Fruit fly (Drosophila melanogaster) whole organism, embryonic: ENCODE measurements around the gene CG31777.

Experiments used
- CG10431 ChIP-seq: fragments of 200-800 bp; sonication (Bioruptor generic); optimal IDR thresholded peaks from 3 replicates; lab custom pipeline; 2018; ENCODE audit warnings: missing biosample characterization, mild to moderate bottlenecking, missing genetic modification characterization
- CG11247 ChIP-seq: fragments of 200-800 bp; sonication (Bioruptor generic); IDR thresholded peaks from 2 replicates; pipeline ENCODE4 v1.3.6; 2022; ENCODE audit warnings: missing biosample characterization, missing genetic modification characterization
- CG12299 ChIP-seq: fragments of 200-800 bp; sonication (Bioruptor generic); optimal IDR thresholded peaks from 2 replicates; lab custom pipeline; 2018; ENCODE audit warnings: missing biosample characterization, mild to moderate bottlenecking, missing genetic modification characterization
- CG12744 ChIP-seq: fragments of 200-800 bp; sonication (Bioruptor generic); optimal IDR thresholded peaks from 2 replicates; lab custom pipeline; 2016; ENCODE audit warnings: missing biosample characterization, missing genetic modification characterization
- CG15073 ChIP-seq: fragments of 200-800 bp; sonication (Bioruptor generic); optimal IDR thresholded peaks from 2 replicates; lab custom pipeline; 2016; ENCODE audit warnings: missing biosample characterization, missing genetic modification characterization
- CG17568 ChIP-seq: fragments of 200-800 bp; sonication (Bioruptor generic); optimal IDR thresholded peaks from 2 replicates; lab custom pipeline; 2018; ENCODE audit warnings: missing biosample characterization, mild to moderate bottlenecking, missing genetic modification characterization, moderate library complexity
- CG2712 ChIP-seq: fragments of 200-800 bp; optimal IDR thresholded peaks from 3 replicates; lab custom pipeline; 2019; ENCODE audit warnings: missing biosample characterization, mild to moderate bottlenecking, missing genetic modification characterization, moderate library complexity
- CG30403 ChIP-seq: fragments of 200-800 bp; sonication (Bioruptor generic); optimal IDR thresholded peaks from 3 replicates; lab custom pipeline; 2016; ENCODE audit warnings: missing biosample characterization, missing genetic modification characterization
- CG32532 ChIP-seq: fragments of 200-800 bp; sonication (Bioruptor generic); IDR thresholded peaks from 2 replicates; pipeline ENCODE4 v1.3.6; 2022; ENCODE audit warnings: missing biosample characterization, missing genetic modification characterization
- CG33213 ChIP-seq: fragments of 200-800 bp; sonication (Bioruptor generic); optimal IDR thresholded peaks from 3 replicates; lab custom pipeline; 2016; ENCODE audit warnings: missing biosample characterization, missing genetic modification characterization
- CG3838 ChIP-seq: fragments of 200-800 bp; sonication (Bioruptor generic); optimal IDR thresholded peaks from 3 replicates; lab custom pipeline; 2016; ENCODE audit warnings: missing biosample characterization, missing genetic modification characterization
- CG43689 ChIP-seq: fragments of 200-800 bp; sonication (Bioruptor generic); IDR thresholded peaks from 2 replicates; pipeline ENCODE4 v1.3.6; 2022; ENCODE audit warnings: missing biosample characterization, missing genetic modification characterization
- CG4424 ChIP-seq: fragments of 200-800 bp; sonication (Bioruptor generic); optimal IDR thresholded peaks from 3 replicates; lab custom pipeline; 2016; ENCODE audit warnings: missing biosample characterization, missing genetic modification characterization
- CG4617 ChIP-seq: fragments of 200-800 bp; sonication (Bioruptor generic); optimal IDR thresholded peaks from 3 replicates; lab custom pipeline; 2016; ENCODE audit warnings: missing biosample characterization, missing genetic modification characterization, borderline replicate concordance
- CG4854 ChIP-seq: fragments of 200-800 bp; sonication (Bioruptor generic); optimal IDR thresholded peaks from 2 replicates; lab custom pipeline; 2016; ENCODE audit warnings: missing biosample characterization, missing genetic modification characterization, inconsistent platforms
- CG6254 ChIP-seq: fragments of 200-800 bp; sonication (Bioruptor generic); optimal IDR thresholded peaks from 3 replicates; lab custom pipeline; 2017; ENCODE audit warnings: mild to moderate bottlenecking, missing biosample characterization, missing genetic modification reagents, missing genetic modification characterization
- CG6765 ChIP-seq: fragments of 200-800 bp; sonication (Bioruptor generic); optimal IDR thresholded peaks from 3 replicates; lab custom pipeline; 2017; ENCODE audit warnings: missing biosample characterization, mild to moderate bottlenecking, missing genetic modification characterization
- CG7372 ChIP-seq: fragments of 200-800 bp; sonication (Bioruptor generic); IDR thresholded peaks from 2 replicates; pipeline ENCODE4 v1.3.6; 2022; ENCODE audit warnings: missing biosample characterization, missing genetic modification characterization
- CG7839 ChIP-seq: fragments of 200-800 bp; sonication (Bioruptor generic); optimal IDR thresholded peaks from 3 replicates; lab custom pipeline; 2018; ENCODE audit warnings: missing biosample characterization, mild to moderate bottlenecking, missing genetic modification characterization, moderate library complexity
- CG8765 ChIP-seq: fragments of 200-800 bp; sonication (Bioruptor generic); IDR thresholded peaks from 2 replicates; pipeline ENCODE4 v1.3.6; 2022; ENCODE audit warnings: missing biosample characterization, missing genetic modification characterization
- CG8924 ChIP-seq: fragments of 200-800 bp; optimal IDR thresholded peaks from 3 replicates; lab custom pipeline; 2019; ENCODE audit warnings: missing biosample characterization, mild to moderate bottlenecking, missing genetic modification characterization, moderate library complexity
- CkIIα-i1 ChIP-seq: fragments of 200-800 bp; sonication (Bioruptor generic); IDR thresholded peaks from 2 replicates; pipeline ENCODE4 v1.3.6; 2022; ENCODE audit warnings: missing biosample characterization, missing genetic modification characterization
- Ets97D ChIP-seq: fragments of 200-800 bp; sonication (Bioruptor generic); optimal IDR thresholded peaks from 3 replicates; lab custom pipeline; 2016; ENCODE audit warnings: missing biosample characterization, missing genetic modification characterization
- HmgZ ChIP-seq: fragments of 200-800 bp; sonication (Bioruptor generic); optimal IDR thresholded peaks from 2 replicates; lab custom pipeline; 2018; ENCODE audit warnings: missing biosample characterization, mild to moderate bottlenecking, missing genetic modification characterization
- Hsf ChIP-seq: fragments of 200-800 bp; sonication (Bioruptor generic); optimal IDR thresholded peaks from 3 replicates; lab custom pipeline; 2016; ENCODE audit warnings: missing biosample characterization, missing genetic modification characterization
- MESR4 ChIP-seq: fragments of 200-800 bp; sonication (Bioruptor generic); optimal IDR thresholded peaks from 2 replicates; lab custom pipeline; 2018; ENCODE audit warnings: missing biosample characterization, mild to moderate bottlenecking, missing genetic modification characterization, moderate library complexity
- Mad ChIP-seq: fragments of 200-800 bp; sonication (Bioruptor generic); optimal IDR thresholded peaks from 2 replicates; lab custom pipeline; 2016; ENCODE audit warnings: missing biosample characterization, missing genetic modification characterization
- Myb ChIP-seq: fragments of 200-800 bp; sonication (Bioruptor generic); optimal IDR thresholded peaks from 2 replicates; lab custom pipeline; 2016; ENCODE audit warnings: missing biosample characterization, missing genetic modification characterization
- NfI ChIP-seq: fragments of 200-800 bp; sonication (Bioruptor generic); optimal IDR thresholded peaks from 3 replicates; lab custom pipeline; 2018; ENCODE audit warnings: missing biosample characterization, mild to moderate bottlenecking, missing genetic modification characterization, moderate library complexity
- Sox100B ChIP-seq: fragments of 200-800 bp; sonication (Bioruptor generic); optimal IDR thresholded peaks from 3 replicates; lab custom pipeline; 2018; ENCODE audit warnings: missing biosample characterization, mild to moderate bottlenecking, missing genetic modification characterization
- Sox102F ChIP-seq: fragments of 200-800 bp; sonication (Bioruptor generic); optimal IDR thresholded peaks from 2 replicates; lab custom pipeline; 2018; ENCODE audit warnings: missing biosample characterization, mild to moderate bottlenecking, missing genetic modification characterization, moderate library complexity
- ac ChIP-seq: fragments of 200-800 bp; sonication (Bioruptor generic); optimal IDR thresholded peaks from 3 replicates; lab custom pipeline; 2017; ENCODE audit warnings: missing biosample characterization, mild to moderate bottlenecking, missing genetic modification characterization
- btn ChIP-seq: fragments of 200-800 bp; sonication (Bioruptor generic); optimal IDR thresholded peaks from 2 replicates; lab custom pipeline; 2016; ENCODE audit warnings: missing biosample characterization, missing genetic modification characterization
- chif ChIP-seq, 2 experiments: fragments of 200-800 bp; sonication (Bioruptor generic); optimal IDR thresholded peaks; 3 replicates each; lab custom pipeline; 2016; ENCODE audit warnings: missing biosample characterization in 2 of 2, missing genetic modification characterization in 2 of 2
- chm ChIP-seq: fragments of 200-800 bp; sonication (Bioruptor generic); IDR thresholded peaks from 2 replicates; pipeline ENCODE4 v1.3.6; 2022; ENCODE audit warnings: missing biosample characterization, missing genetic modification characterization
- crc ChIP-seq: fragments of 200-800 bp; sonication (Bioruptor generic); optimal IDR thresholded peaks from 2 replicates; lab custom pipeline; 2016; ENCODE audit warnings: missing biosample characterization, missing genetic modification characterization
- dm ChIP-seq: fragments of 200-800 bp; sonication (Bioruptor generic); optimal IDR thresholded peaks from 3 replicates; lab custom pipeline; 2016; ENCODE audit warnings: missing biosample characterization, missing genetic modification characterization
- gcm2 ChIP-seq: fragments of 200-800 bp; sonication (Bioruptor generic); optimal IDR thresholded peaks from 2 replicates; lab custom pipeline; 2016; ENCODE audit warnings: missing biosample characterization, missing genetic modification characterization
- gfzf ChIP-seq: fragments of 200-800 bp; sonication (Bioruptor generic); optimal IDR thresholded peaks from 2 replicates; lab custom pipeline; 2016; ENCODE audit warnings: missing biosample characterization, mild to moderate bottlenecking, missing genetic modification characterization, moderate library complexity
- hkb ChIP-seq, 2 experiments: fragments of 200-800 bp in 1 of 2; fragments of >200 bp in 1 of 2; sonication (Bioruptor generic) in 1 of 2; IDR thresholded peaks in 1 of 2; optimal IDR thresholded peaks in 1 of 2; 2 replicates each; pipeline versions ENCODE4 v1.3.6 to Lab custom; 2017 to 2022; ENCODE audit warnings: missing biosample characterization in 1 of 2, missing genetic modification characterization in 1 of 2
- insv ChIP-seq, 2 experiments: fragments of 200-800 bp; sonication (Bioruptor generic); optimal IDR thresholded peaks; 3 replicates each; lab custom pipeline; 2016 to 2018; ENCODE audit warnings: missing biosample characterization in 2 of 2, missing genetic modification characterization in 2 of 2
- kay ChIP-seq: fragments of 200-800 bp; sonication (Bioruptor generic); optimal IDR thresholded peaks from 2 replicates; lab custom pipeline; 2016; ENCODE audit warnings: missing biosample characterization, missing genetic modification characterization
- mam ChIP-seq: fragments of 200-800 bp; sonication (Bioruptor generic); optimal IDR thresholded peaks from 3 replicates; lab custom pipeline; 2016; ENCODE audit warnings: missing biosample characterization, missing genetic modification characterization
- nerfin-2 ChIP-seq: fragments of 200-800 bp; sonication (Bioruptor generic); IDR thresholded peaks from 2 replicates; pipeline ENCODE4 v1.3.6; 2022; ENCODE audit warnings: missing biosample characterization, missing genetic modification characterization; ENCODE audit not compliant: partially characterized antibody
- nom ChIP-seq: fragments of 200-800 bp; sonication (Bioruptor generic); optimal IDR thresholded peaks from 2 replicates; lab custom pipeline; 2017; ENCODE audit warnings: missing biosample characterization, missing genetic modification characterization, mild to moderate bottlenecking, moderate library complexity, missing genetic modification reagents
- pho ChIP-seq: fragments of 200-800 bp; sonication (Bioruptor generic); optimal IDR thresholded peaks from 2 replicates; lab custom pipeline; 2016; ENCODE audit warnings: missing biosample characterization, missing genetic modification characterization
- phol ChIP-seq: fragments of 200-800 bp; sonication (Bioruptor generic); optimal IDR thresholded peaks from 3 replicates; lab custom pipeline; 2018; ENCODE audit warnings: missing biosample characterization, mild to moderate bottlenecking, missing genetic modification characterization, moderate library complexity
- ro ChIP-seq: fragments of 200-800 bp; sonication (Bioruptor generic); IDR thresholded peaks from 2 replicates; pipeline ENCODE4 v1.3.6; 2022; ENCODE audit warnings: missing biosample characterization, missing genetic modification characterization
- row ChIP-seq: fragments of 200-800 bp; sonication (Bioruptor generic); IDR thresholded peaks from 3 replicates; pipeline ENCODE4 v1.3.6; 2022; ENCODE audit warnings: missing biosample characterization, missing genetic modification characterization
- sna ChIP-seq: fragments of 200-800 bp; sonication (Bioruptor generic); IDR thresholded peaks from 2 replicates; pipeline ENCODE4 v1.3.6; 2022; ENCODE audit warnings: missing biosample characterization, missing genetic modification characterization; ENCODE audit not compliant: partially characterized antibody
- sob ChIP-seq: fragments of 200-800 bp; sonication (Bioruptor generic); IDR thresholded peaks from 2 replicates; pipeline ENCODE4 v1.3.6; 2022; ENCODE audit warnings: missing biosample characterization, missing genetic modification characterization

Gene CG31777

DNA sequence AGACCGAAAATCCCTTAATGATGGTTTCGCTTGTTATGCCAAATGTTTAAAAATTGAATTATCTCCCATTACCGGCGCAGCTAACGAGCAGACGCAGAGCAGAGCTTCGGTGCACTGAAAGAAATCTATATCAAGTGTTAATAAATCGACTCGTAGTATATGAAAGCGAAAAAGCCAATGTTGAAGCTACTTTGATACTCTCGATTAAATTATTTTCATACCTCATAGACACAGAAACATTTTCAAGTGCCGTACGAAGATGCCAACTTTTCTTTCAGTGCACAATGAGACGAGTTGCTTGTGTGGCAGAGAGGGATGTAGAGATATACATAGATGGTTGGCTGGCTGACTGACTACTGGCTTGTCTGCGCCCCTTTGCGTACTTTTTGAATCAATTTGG lies 31.1 kb downstream of the CG31777 start (continued):
- TF ChIP-seq CG4424 (GFP tag; lab: Kevin White, UChicago), result peak; percentile 17
- peak; percentile 55; the same call in 1 of the 2 replicates for TF ChIP-seq CG8765 (GFP tag; lab: Robert Waterston, UW)
- TF ChIP-seq chm (GFP tag; lab: Robert Waterston, UW), result peak; percentile 42; the same call in 1 of the 2 replicates
- peak; percentile 58 for TF ChIP-seq phol (tag; lab: Kevin White, UChicago)
- no peak for TF ChIP-seq hkb (optimal IDR thresholded peaks at IDR 0.05; lab: Kevin White, UChicago)
- no peak for TF ChIP-seq hkb (GFP tag; IDR thresholded peaks at IDR 0.05; lab: Robert Waterston, UW)
- TF ChIP-seq CG15073 (GFP tag; lab: Kevin White, UChicago), result no peak
- TF ChIP-seq dm, result no peak
- no peak for TF ChIP-seq CG4617
- no peak for TF ChIP-seq CG4854 (GFP tag; lab: Kevin White, UChicago)
- TF ChIP-seq nom, result no peak
- no peak for TF ChIP-seq insv (GFP tag; optimal IDR thresholded peaks at IDR 0.05; lab: Kevin White, UChicago)
- TF ChIP-seq CG10431, result no peak
- TF ChIP-seq CG8924, result peak; percentile 5
- no peak for TF ChIP-seq Mad (GFP tag; lab: Kevin White, UChicago)
- TF ChIP-seq gcm2 (GFP tag; lab: Kevin White, UChicago), result no peak
- no peak for TF ChIP-seq CG12299 (tag; lab: Kevin White, UChicago)
- TF ChIP-seq CG33213 (GFP tag; lab: Kevin White, UChicago), result no peak
- TF ChIP-seq CG17568 (GFP tag; lab: Kevin White, UChicago), result no peak
- no peak for TF ChIP-seq btn (GFP tag; lab: Kevin White, UChicago)
- TF ChIP-seq CG6765 (GFP tag; lab: Kevin White, UChicago), result no peak
- TF ChIP-seq CkIIα-i1, result no peak
- no peak for TF ChIP-seq ac (GFP tag; lab: Kevin White, UChicago)
- no peak for TF ChIP-seq mam (GFP tag; lab: Kevin White, UChicago)
- peak; percentile 17 to 49 for TF ChIP-seq chif (GFP tag; optimal IDR thresholded peaks at IDR 0.05; lab: Kevin White, UChicago)
- TF ChIP-seq crc (GFP tag; lab: Kevin White, UChicago), result no peak
- no peak for TF ChIP-seq MESR4
- no peak for TF ChIP-seq Sox100B
- no peak for TF ChIP-seq gfzf (GFP tag; lab: Kevin White, UChicago)
- no peak for TF ChIP-seq Myb (GFP tag; lab: Kevin White, UChicago)
- TF ChIP-seq pho (GFP tag; lab: Kevin White, UChicago), result no peak
- TF ChIP-seq sna (GFP tag; lab: Robert Waterston, UW), result no peak
- no peak for TF ChIP-seq kay (GFP tag; lab: Kevin White, UChicago)
- no peak for TF ChIP-seq HmgZ (tag; lab: Kevin White, UChicago)
- no peak for TF ChIP-seq CG11247 (GFP tag; lab: Robert Waterston, UW)
- TF ChIP-seq row (GFP tag; lab: Robert Waterston, UW), result peak; percentile 61; the same call in 2 of the 3 replicates
- no peak for TF ChIP-seq NfI
- TF ChIP-seq CG3838, result no peak
- TF ChIP-seq sob (GFP tag; lab: Robert Waterston, UW), result no peak; the same call in 1 of the 2 replicates
- TF ChIP-seq CG7839 (tag; lab: Kevin White, UChicago), result no peak
- peak; percentile 67 for TF ChIP-seq CG2712 (tag; lab: Kevin White, UChicago)
- TF ChIP-seq CG43689 (GFP tag; lab: Robert Waterston, UW), result no peak
- TF ChIP-seq nerfin-2, result no peak
- peak; percentile 32 for TF ChIP-seq CG6254 (GFP tag; lab: Kevin White, UChicago)
- no peak for TF ChIP-seq CG12744 (GFP tag; lab: Kevin White, UChicago)
- TF ChIP-seq Hsf (GFP tag; lab: Kevin White, UChicago), result peak; percentile 6
- TF ChIP-seq CG30403 (GFP tag; lab: Kevin White, UChicago), result peak; percentile 10
- TF ChIP-seq CG7372 (GFP tag; lab: Robert Waterston, UW), result 0 out of 2 replicates have a peak, but pooled peaks have one; percentile 34
- TF ChIP-seq Sox102F (GFP tag; lab: Kevin White, UChicago), result peak; percentile 25
- no peak for TF ChIP-seq ro (GFP tag; lab: Robert Waterston, UW)
- TF ChIP-seq Ets97D, result no peak
- no peak for TF ChIP-seq CG32532 (GFP tag; lab: Robert Waterston, UW)
